Worm (Caenorhabditis elegans) whole organism, L1 larva: ENCODE measurements around the gene srh-46.

Experiments used
- ama-1 ChIP-seq: fragments of 150-350 bp; optimal IDR thresholded peaks from 2 replicates; lab custom pipeline; 2014
- ces-1 ChIP-seq: fragments of 150-350 bp; optimal IDR thresholded peaks from 2 replicates; lab custom pipeline; 2014; ENCODE audit warnings: missing biosample characterization, missing genetic modification reagents, missing genetic modification characterization
- dpl-1 ChIP-seq, 3 experiments: fragments of 150-350 bp in 2 of 3; sonication (generic microtip) in 1 of 3; optimal IDR thresholded peaks; 2 replicates each; lab custom pipeline; 2014 to 2017; ENCODE audit warnings: missing biosample characterization in 3 of 3, missing genetic modification characterization in 3 of 3, missing genetic modification reagents in 3 of 3
- efl-1 ChIP-seq, 4 experiments: fragments of 150-350 bp; optimal IDR thresholded peaks in 3 of 4; peaks in 1 of 4; 1 replicate in 1 of 4; 2 replicates in 3 of 4; lab custom pipeline; 2014; ENCODE audit warnings: missing biosample characterization in 2 of 4, missing genetic modification characterization in 2 of 4, missing genetic modification reagents in 2 of 4
- egl-27 ChIP-seq, 2 experiments: fragments of 150-350 bp in 1 of 2; sonication (generic microtip); optimal IDR thresholded peaks; 3 replicates each; lab custom pipeline; 2017 to 2018; ENCODE audit warnings: missing biosample characterization in 2 of 2, missing genetic modification characterization in 2 of 2, missing genetic modification reagents in 2 of 2
- fkh-10 ChIP-seq: sonication (generic microtip); optimal IDR thresholded peaks from 2 replicates; lab custom pipeline; 2017; ENCODE audit warnings: missing biosample characterization, missing genetic modification reagents, missing genetic modification characterization
- lin-13 ChIP-seq: fragments of 150-350 bp; optimal IDR thresholded peaks from 2 replicates; lab custom pipeline; 2014; ENCODE audit warnings: missing biosample characterization, missing genetic modification reagents, missing genetic modification characterization
- mdl-1 ChIP-seq, 2 experiments: fragments of 150-350 bp; optimal IDR thresholded peaks; 2 replicates each; lab custom pipeline; 2014 to 2017; ENCODE audit warnings: missing biosample characterization in 2 of 2, missing genetic modification characterization in 2 of 2, inconsistent platforms in 1 of 2
- skn-1 ChIP-seq: fragments of 150-350 bp; optimal IDR thresholded peaks from 2 replicates; lab custom pipeline; 2014; ENCODE audit warnings: missing biosample characterization, missing genetic modification characterization
- snpc-4 ChIP-seq: fragments of 150-350 bp; optimal IDR thresholded peaks from 2 replicates; lab custom pipeline; 2014; ENCODE audit warnings: missing biosample characterization, missing genetic modification characterization
- unc-30 ChIP-seq: sonication (generic microtip); optimal IDR thresholded peaks from 2 replicates; lab custom pipeline; 2017; ENCODE audit warnings: missing biosample characterization, missing genetic modification characterization
- unc-62 ChIP-seq: fragments of 150-350 bp; optimal IDR thresholded peaks from 2 replicates; lab custom pipeline; 2014; ENCODE audit warnings: missing biosample characterization, missing genetic modification reagents, missing genetic modification characterization
- zag-1 ChIP-seq: fragments of 150-350 bp; optimal IDR thresholded peaks from 2 replicates; lab custom pipeline; 2014; ENCODE audit warnings: missing biosample characterization, missing genetic modification characterization
- ztf-4 ChIP-seq: fragments of 150-350 bp; optimal IDR thresholded peaks from 2 replicates; lab custom pipeline; 2014; ENCODE audit warnings: missing biosample characterization, missing genetic modification characterization

- no peak for TF ChIP-seq fkh-10 (GFP tag; lab: Kevin White, UChicago)
- TF ChIP-seq mdl-1 (tag; optimal IDR thresholded peaks at IDR 0.05; lab: Kevin White, UChicago) = no peak
- TF ChIP-seq skn-1 (tag; lab: Kevin White, UChicago) = no peak
- TF ChIP-seq lin-13 (GFP tag; lab: Kevin White, UChicago) = no peak
- no peak for TF ChIP-seq dpl-1 (GFP tag; optimal IDR thresholded peaks at IDR 0.05; lab: Kevin White, UChicago)
- TF ChIP-seq egl-27 (tag; optimal IDR thresholded peaks at IDR 0.05; lab: Kevin White, UChicago) = no peak
- no peak for TF ChIP-seq efl-1 (optimal IDR thresholded peaks at IDR 0.05; lab: Kevin White, UChicago)
- no peak for TF ChIP-seq efl-1 (GFP tag; optimal IDR thresholded peaks at IDR 0.05 in 1 of 2; lab: Kevin White, UChicago)
- no peak for TF ChIP-seq unc-30 (tag; lab: Kevin White, UChicago)
- TF ChIP-seq zag-1 (tag; lab: Kevin White, UChicago) = no peak
- TF ChIP-seq unc-62 (GFP tag; lab: Kevin White, UChicago) = no peak
- no peak for TF ChIP-seq snpc-4 (tag; lab: Kevin White, UChicago)
- no peak for TF ChIP-seq ama-1 (lab: Kevin White, UChicago)
- no peak for TF ChIP-seq ces-1 (GFP tag; lab: Kevin White, UChicago)
- TF ChIP-seq ztf-4 (tag; lab: Kevin White, UChicago) = no peak
Observed at ce11 chrV:11279564-11279963, 23.1 kb downstream of the srh-46 start.
